Fruit fly (Drosophila melanogaster) whole organism, embryonic: ENCODE data around the gene ohgt.

Experiments
- Abd-B ChIP-seq: fragments of 200-800 bp; sonication (Bioruptor generic); optimal IDR thresholded peaks from 2 replicates; lab custom pipeline; 2018; ENCODE audit warnings: missing biosample characterization, mild to moderate bottlenecking, missing genetic modification characterization, moderate library complexity
- Awh ChIP-seq: fragments of 200-800 bp; sonication (Bioruptor generic); IDR thresholded peaks from 2 replicates; pipeline ENCODE4, ENCODE4 v1.3.6; 2022; ENCODE audit warnings: missing biosample characterization, missing genetic modification characterization
- C15 ChIP-seq: fragments of 200-800 bp; sonication (Bioruptor generic); IDR thresholded peaks from 3 replicates; pipeline ENCODE4 v1.3.6; 2022; ENCODE audit warnings: missing biosample characterization, missing genetic modification characterization
- CG10431 ChIP-seq: fragments of 200-800 bp; sonication (Bioruptor generic); optimal IDR thresholded peaks from 3 replicates; lab custom pipeline; 2018; ENCODE audit warnings: missing biosample characterization, mild to moderate bottlenecking, missing genetic modification characterization
- CG10543 ChIP-seq: fragments of 200-800 bp; sonication (Bioruptor generic); optimal IDR thresholded peaks from 3 replicates; lab custom pipeline; 2017; ENCODE audit warnings: missing biosample characterization, mild to moderate bottlenecking, missing genetic modification characterization, moderate library complexity
- CG12391 ChIP-seq: fragments of 200-800 bp; sonication (Bioruptor generic); optimal IDR thresholded peaks from 3 replicates; lab custom pipeline; 2018; ENCODE audit warnings: missing biosample characterization, mild to moderate bottlenecking, missing genetic modification characterization, moderate library complexity
- CG12769 ChIP-seq: fragments of 200-800 bp; sonication (Bioruptor generic); optimal IDR thresholded peaks from 2 replicates; lab custom pipeline; 2019; ENCODE audit warnings: missing biosample characterization, mild to moderate bottlenecking, missing genetic modification characterization, moderate library complexity
- CG13123 ChIP-seq: fragments of 200-800 bp; sonication (Bioruptor generic); optimal IDR thresholded peaks from 2 replicates; lab custom pipeline; 2016; ENCODE audit warnings: missing biosample characterization, missing genetic modification characterization
- CG13287 ChIP-seq: fragments of 200-800 bp; sonication (Bioruptor generic); IDR thresholded peaks from 2 replicates; pipeline ENCODE4 v1.3.6; 2022; ENCODE audit warnings: missing biosample characterization, missing genetic modification characterization; ENCODE audit not compliant: partially characterized antibody
- CG2875 ChIP-seq: fragments of 200-800 bp; sonication (Bioruptor generic); optimal IDR thresholded peaks from 2 replicates; lab custom pipeline; 2017; ENCODE audit warnings: missing biosample characterization, mild to moderate bottlenecking, missing genetic modification characterization, missing genetic modification reagents
- CG31388 ChIP-seq: fragments of 200-800 bp; sonication (Bioruptor generic); optimal IDR thresholded peaks from 2 replicates; lab custom pipeline; 2016; ENCODE audit warnings: missing biosample characterization, missing genetic modification characterization
- CG43689 ChIP-seq: fragments of 200-800 bp; sonication (Bioruptor generic); IDR thresholded peaks from 2 replicates; pipeline ENCODE4 v1.3.6; 2022; ENCODE audit warnings: missing biosample characterization, missing genetic modification characterization
- CG4854 ChIP-seq: fragments of 200-800 bp; sonication (Bioruptor generic); optimal IDR thresholded peaks from 2 replicates; lab custom pipeline; 2016; ENCODE audit warnings: missing biosample characterization, missing genetic modification characterization, inconsistent platforms
- CG5180 ChIP-seq: fragments of 200-800 bp; sonication (Bioruptor generic); optimal IDR thresholded peaks from 3 replicates; lab custom pipeline; 2017; ENCODE audit warnings: missing biosample characterization, missing genetic modification characterization, mild to moderate bottlenecking, moderate library complexity, missing genetic modification reagents
- CG6254 ChIP-seq: fragments of 200-800 bp; sonication (Bioruptor generic); optimal IDR thresholded peaks from 3 replicates; lab custom pipeline; 2017; ENCODE audit warnings: mild to moderate bottlenecking, missing biosample characterization, missing genetic modification reagents, missing genetic modification characterization
- CG6654 ChIP-seq: fragments of 200-800 bp; sonication (Bioruptor generic); optimal IDR thresholded peaks from 2 replicates; lab custom pipeline; 2017; ENCODE audit warnings: missing biosample characterization, mild to moderate bottlenecking, missing genetic modification characterization
- CG6689 ChIP-seq: fragments of 200-800 bp; sonication (Bioruptor generic); IDR thresholded peaks from 2 replicates; pipeline ENCODE4 v1.3.6; 2022; ENCODE audit warnings: missing biosample characterization, missing genetic modification characterization
- CG6791 ChIP-seq: fragments of 200-800 bp; sonication (Bioruptor generic); IDR thresholded peaks from 3 replicates; pipeline ENCODE4 v1.3.6; 2022; ENCODE audit warnings: missing biosample characterization, missing genetic modification characterization; ENCODE audit not compliant: partially characterized antibody
- CG7786 ChIP-seq: fragments of 200-800 bp; sonication (Bioruptor generic); optimal IDR thresholded peaks from 2 replicates; lab custom pipeline; 2016; ENCODE audit warnings: missing biosample characterization, missing genetic modification characterization
- CG7839 ChIP-seq: fragments of 200-800 bp; sonication (Bioruptor generic); optimal IDR thresholded peaks from 3 replicates; lab custom pipeline; 2018; ENCODE audit warnings: missing biosample characterization, mild to moderate bottlenecking, missing genetic modification characterization, moderate library complexity
- CG8290 ChIP-seq, 3 experiments: fragments of 200-800 bp; sonication (Bioruptor generic); optimal IDR thresholded peaks; 2 replicates each; lab custom pipeline; 2016 to 2019; ENCODE audit warnings: missing biosample characterization in 3 of 3, missing genetic modification characterization in 3 of 3, mild to moderate bottlenecking in 2 of 3, moderate library complexity in 1 of 3
- CG9437 ChIP-seq: fragments of 200-800 bp; sonication (Bioruptor generic); optimal IDR thresholded peaks from 2 replicates; lab custom pipeline; 2018; ENCODE audit warnings: missing biosample characterization, mild to moderate bottlenecking, missing genetic modification characterization
- CG9876 ChIP-seq: fragments of 200-800 bp; sonication (Bioruptor generic); optimal IDR thresholded peaks from 2 replicates; lab custom pipeline; 2016; ENCODE audit warnings: missing biosample characterization, missing genetic modification characterization
- CG9932 ChIP-seq: fragments of 200-800 bp; sonication (Bioruptor generic); IDR thresholded peaks from 2 replicates; pipeline ENCODE4 v1.3.6; 2022; ENCODE audit warnings: missing biosample characterization, missing genetic modification characterization
- CTCF ChIP-seq: fragments of 200-800 bp; sonication (Bioruptor generic); optimal IDR thresholded peaks from 2 replicates; lab custom pipeline; 2017; ENCODE audit warnings: missing biosample characterization, mild to moderate bottlenecking, missing genetic modification characterization, moderate library complexity
- CrebB ChIP-seq: fragments of 200-800 bp; sonication (Bioruptor generic); optimal IDR thresholded peaks from 3 replicates; lab custom pipeline; 2018; ENCODE audit warnings: missing biosample characterization, mild to moderate bottlenecking, missing genetic modification characterization
- Dad ChIP-seq: fragments of 200-800 bp; sonication (Bioruptor generic); optimal IDR thresholded peaks from 3 replicates; lab custom pipeline; 2016; ENCODE audit warnings: missing biosample characterization, missing genetic modification characterization
- Doc2 ChIP-seq: fragments of 200-800 bp; sonication (Bioruptor generic); IDR thresholded peaks from 2 replicates; pipeline ENCODE4 v1.3.6; 2022; ENCODE audit warnings: missing biosample characterization, missing genetic modification characterization
- Drgx ChIP-seq: fragments of 200-800 bp; sonication (Bioruptor generic); IDR thresholded peaks from 2 replicates; pipeline ENCODE4 v1.3.6; 2022; ENCODE audit warnings: missing biosample characterization, missing genetic modification characterization
- Hr78 ChIP-seq, 2 experiments: fragments of 200-800 bp in 1 of 2; fragments of >200 bp in 1 of 2; sonication (Bioruptor generic) in 1 of 2; optimal IDR thresholded peaks; 2 replicates each; lab custom pipeline; 2017 to 2019; ENCODE audit warnings: missing biosample characterization in 2 of 2, missing genetic modification characterization in 2 of 2, mild to moderate bottlenecking in 1 of 2, moderate library complexity in 1 of 2
- Lim3 ChIP-seq: fragments of 200-800 bp; sonication (Bioruptor generic); IDR thresholded peaks from 2 replicates; pipeline ENCODE4 v1.3.6; 2022; ENCODE audit warnings: missing biosample characterization, missing genetic modification characterization
- Lpt ChIP-seq: fragments of >200 bp; optimal IDR thresholded peaks from 2 replicates; lab custom pipeline; 2018; ENCODE audit warnings: missing biosample characterization, missing genetic modification characterization
- Nf-YA ChIP-seq: fragments of 200-800 bp; sonication (Bioruptor generic); IDR thresholded peaks from 2 replicates; pipeline ENCODE4 v1.3.6; 2022; ENCODE audit warnings: missing biosample characterization, missing genetic modification characterization
- Rfx ChIP-seq: fragments of 200-800 bp; sonication (Bioruptor generic); IDR thresholded peaks from 2 replicates; pipeline ENCODE4 v1.3.6; 2022; ENCODE audit warnings: missing biosample characterization, missing genetic modification characterization
- Spps ChIP-seq: fragments of 200-800 bp; sonication (Bioruptor generic); optimal IDR thresholded peaks from 2 replicates; lab custom pipeline; 2018; ENCODE audit warnings: missing biosample characterization, mild to moderate bottlenecking, missing genetic modification characterization
- Sry-β ChIP-seq: fragments of 200-800 bp; sonication (Bioruptor generic); optimal IDR thresholded peaks from 2 replicates; lab custom pipeline; 2018; ENCODE audit warnings: missing biosample characterization, mild to moderate bottlenecking, missing genetic modification characterization, moderate library complexity
- Taf1 ChIP-seq: fragments of 200-800 bp; sonication (Bioruptor generic); IDR thresholded peaks from 2 replicates; pipeline ENCODE4 v1.3.6; 2022; ENCODE audit warnings: missing biosample characterization, missing genetic modification characterization
- Tbp ChIP-seq: fragments of >200 bp; optimal IDR thresholded peaks from 2 replicates; lab custom pipeline; 2018; ENCODE audit warnings: missing biosample characterization, missing genetic modification characterization
- ap ChIP-seq: fragments of 200-800 bp; sonication (Bioruptor generic); IDR thresholded peaks from 2 replicates; pipeline ENCODE4 v1.3.6; 2022; ENCODE audit warnings: missing biosample characterization, missing genetic modification characterization
- ara ChIP-seq: fragments of 200-800 bp; sonication (Bioruptor generic); IDR thresholded peaks from 2 replicates; pipeline ENCODE4 v1.3.6; 2022; ENCODE audit warnings: missing biosample characterization, missing genetic modification characterization
- br ChIP-seq: fragments of >200 bp; optimal IDR thresholded peaks from 2 replicates; lab custom pipeline; 2017
- cg ChIP-seq: fragments of 200-800 bp; sonication (Bioruptor generic); optimal IDR thresholded peaks from 3 replicates; lab custom pipeline; 2019; ENCODE audit warnings: missing biosample characterization, mild to moderate bottlenecking, missing genetic modification characterization, moderate library complexity
- disco-r ChIP-seq: fragments of 200-800 bp; sonication (Bioruptor generic); optimal IDR thresholded peaks from 2 replicates; lab custom pipeline; 2016; ENCODE audit warnings: missing biosample characterization, missing genetic modification characterization
- dm ChIP-seq: fragments of 200-800 bp; sonication (Bioruptor generic); optimal IDR thresholded peaks from 3 replicates; lab custom pipeline; 2016; ENCODE audit warnings: missing biosample characterization, missing genetic modification characterization
- dmrt99B ChIP-seq: fragments of 200-800 bp; sonication (Bioruptor generic); optimal IDR thresholded peaks from 2 replicates; lab custom pipeline; 2018; ENCODE audit warnings: missing biosample characterization, mild to moderate bottlenecking, missing genetic modification characterization, moderate library complexity
- ftz-f1 ChIP-seq: fragments of 200-800 bp; sonication (Bioruptor generic); optimal IDR thresholded peaks from 2 replicates; lab custom pipeline; 2016; ENCODE audit warnings: missing biosample characterization, missing genetic modification characterization
- gce ChIP-seq: fragments of 200-800 bp; sonication (Bioruptor generic); IDR thresholded peaks from 3 replicates; pipeline ENCODE4 v1.3.6; 2022; ENCODE audit warnings: missing biosample characterization, missing genetic modification characterization
- lbe ChIP-seq: fragments of 200-800 bp; sonication (Bioruptor generic); optimal IDR thresholded peaks from 2 replicates; lab custom pipeline; 2016; ENCODE audit warnings: missing biosample characterization, mild to moderate bottlenecking, missing genetic modification characterization
- nmo ChIP-seq: fragments of 200-800 bp; sonication (Bioruptor generic); optimal IDR thresholded peaks from 2 replicates; lab custom pipeline; 2018; ENCODE audit warnings: missing biosample characterization, mild to moderate bottlenecking, missing genetic modification characterization, moderate library complexity
- usp ChIP-seq: fragments of >200 bp; optimal IDR thresholded peaks from 2 replicates; lab custom pipeline; 2017; ENCODE audit warnings: missing biosample characterization, missing genetic modification characterization
- vfl ChIP-seq: fragments of 200-800 bp; sonication (Bioruptor generic); optimal IDR thresholded peaks from 2 replicates; lab custom pipeline; 2016; ENCODE audit warnings: missing biosample characterization, missing genetic modification characterization

Gene ohgt

dm6 chr3R:10032951-10033720 lies 15.9 kb upstream of the ohgt start (continued):
- peak; percentile 11 for TF ChIP-seq CG2875
- no peak for TF ChIP-seq Spps (tag; lab: Kevin White, UChicago)
- TF ChIP-seq Hr78 (GFP tag; optimal IDR thresholded peaks at IDR 0.05; lab: Kevin White, UChicago) = no peak
- TF ChIP-seq CG7839 (tag; lab: Kevin White, UChicago) = peak; percentile 24
- no peak for TF ChIP-seq CG6689 (GFP tag; lab: Robert Waterston, UW)
- no peak for TF ChIP-seq CG31388 (GFP tag; lab: Kevin White, UChicago)
- TF ChIP-seq ara (GFP tag; lab: Robert Waterston, UW) = no peak
- no peak for TF ChIP-seq Doc2
- TF ChIP-seq CG10543 = no peak
- no peak for TF ChIP-seq CG8290 (GFP tag; optimal IDR thresholded peaks at IDR 0.05; lab: Kevin White, UChicago)
- TF ChIP-seq CG8290 (tag; optimal IDR thresholded peaks at IDR 0.05; lab: Kevin White, UChicago) = peak in 1 of 2 experiments; percentile 11
- no peak for TF ChIP-seq Lpt (GFP tag; lab: Kevin White, UChicago)
- TF ChIP-seq CG12769 = peak; percentile 31
- no peak for TF ChIP-seq CG43689
- no peak for TF ChIP-seq Taf1 (GFP tag; lab: Robert Waterston, UW)
- no peak for TF ChIP-seq CG9932 (GFP tag; lab: Robert Waterston, UW)
- no peak for TF ChIP-seq CG9437 (GFP tag; lab: Kevin White, UChicago)
- peak; percentile 41 for TF ChIP-seq Abd-B (GFP tag; lab: Kevin White, UChicago)
- no peak for TF ChIP-seq CG6254 (GFP tag; lab: Kevin White, UChicago)
- TF ChIP-seq nmo (GFP tag; lab: Kevin White, UChicago) = peak; percentile 44
- no peak for TF ChIP-seq br (lab: Kevin White, UChicago)
- no peak for TF ChIP-seq CG13287 (GFP tag; lab: Robert Waterston, UW)
- no peak for TF ChIP-seq CG6654 (GFP tag; lab: Kevin White, UChicago)
- peak; percentile 19 for TF ChIP-seq CG12391 (tag; lab: Kevin White, UChicago)
- peak; percentile 20 for TF ChIP-seq dmrt99B (tag; lab: Kevin White, UChicago)
- no peak for TF ChIP-seq CG4854
- no peak for TF ChIP-seq CG7786 (GFP tag; lab: Kevin White, UChicago)
- TF ChIP-seq vfl (GFP tag; lab: Kevin White, UChicago) = no peak
- TF ChIP-seq Sry-β (GFP tag; lab: Kevin White, UChicago) = no peak
- no peak for TF ChIP-seq dm (GFP tag; lab: Kevin White, UChicago)
- TF ChIP-seq gce (GFP tag; lab: Robert Waterston, UW) = no peak
- TF ChIP-seq CG13123 (GFP tag; lab: Kevin White, UChicago) = no peak
- no peak for TF ChIP-seq lbe
- TF ChIP-seq ap (GFP tag; lab: Robert Waterston, UW) = no peak
- TF ChIP-seq Rfx (GFP tag; lab: Robert Waterston, UW) = no peak
- TF ChIP-seq CTCF = no peak
- TF ChIP-seq Lim3 (GFP tag; lab: Robert Waterston, UW) = no peak
- no peak for TF ChIP-seq Drgx (GFP tag; lab: Robert Waterston, UW)
- no peak for TF ChIP-seq Nf-YA (GFP tag; lab: Robert Waterston, UW)
- no peak for TF ChIP-seq usp
- TF ChIP-seq Tbp = no peak
- TF ChIP-seq C15 (GFP tag; lab: Robert Waterston, UW) = no peak
- no peak for TF ChIP-seq CG5180 (GFP tag; lab: Kevin White, UChicago)
- no peak for TF ChIP-seq CG6791 (GFP tag; lab: Robert Waterston, UW)
- TF ChIP-seq CG10431 (GFP tag; lab: Kevin White, UChicago) = no peak
- TF ChIP-seq CrebB = no peak
- no peak for TF ChIP-seq ftz-f1 (GFP tag; lab: Kevin White, UChicago)
- no peak for TF ChIP-seq CG9876 (GFP tag; lab: Kevin White, UChicago)
- no peak for TF ChIP-seq cg (GFP tag; lab: Kevin White, UChicago)
- TF ChIP-seq Awh (GFP tag; lab: Robert Waterston, UW) = no peak; the same call in 1 of the 2 replicates
- no peak for TF ChIP-seq disco-r
- no peak for TF ChIP-seq Dad (GFP tag; lab: Kevin White, UChicago)
